Worm (Caenorhabditis elegans): Measurements from ENCODE around the gene srlf-26.

DNA sequence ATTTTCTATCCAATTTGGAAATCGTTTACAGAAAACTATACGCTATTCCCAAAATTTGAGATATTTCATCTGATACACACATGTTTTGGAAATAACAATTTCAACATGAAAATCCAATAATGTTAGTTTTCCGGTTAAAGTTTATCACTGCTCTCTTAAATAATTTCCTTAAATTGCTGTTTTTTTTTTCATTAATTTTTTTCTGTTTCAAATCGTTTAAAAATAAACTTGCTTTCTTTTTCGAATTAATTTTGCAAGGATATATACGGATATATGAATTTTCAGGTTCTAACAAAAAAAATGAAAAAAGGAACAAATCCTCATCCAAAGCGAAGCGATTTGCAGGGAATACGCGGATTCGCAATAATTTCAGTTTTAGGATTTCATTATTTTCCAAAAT lies 5.2 kb upstream of the srlf-26 start, which contains the start of gene oac-48:
- no peak for TF ChIP-seq nhr-28 (tag; optimal IDR thresholded peaks at IDR 0.05)
- TF ChIP-seq sem-2 (GFP tag; optimal IDR thresholded peaks at IDR 0.05), result no peak
- no peak for TF ChIP-seq mab-5 (tag; optimal IDR thresholded peaks at IDR 0.05)
- no peak for TF ChIP-seq nhr-237 (tag; optimal IDR thresholded peaks at IDR 0.05)
- no peak for TF ChIP-seq unc-62 (GFP tag; optimal IDR thresholded peaks at IDR 0.05)
- TF ChIP-seq unc-39 (tag; optimal IDR thresholded peaks at IDR 0.05), result no peak
- no peak for TF ChIP-seq snpc-4 (tag; optimal IDR thresholded peaks at IDR 0.05)
- TF ChIP-seq pha-4 (tag; optimal IDR thresholded peaks at IDR 0.05), result no peak
- TF ChIP-seq blmp-1 (tag; optimal IDR thresholded peaks at IDR 0.05), result no peak
- TF ChIP-seq elt-1 (tag; optimal IDR thresholded peaks at IDR 0.05; ENCODE audit: borderline replicate concordance, insufficient read depth), result no peak
- no peak for TF ChIP-seq ces-1 (GFP tag; optimal IDR thresholded peaks at IDR 0.05)
- TF ChIP-seq nhr-12 (tag; optimal IDR thresholded peaks at IDR 0.05), result no peak
